1 fruit fly cellular context compared by ENCODE assay signal in genomic region chr2L:1646499-1646898, dm6.
TF ChIP-seq lines count a peak whose summit lies in the region.

No protein-coding gene starts in this region.

TF ChIP-seq in whole organism, embryonic, 481 proteins besides CTCF, POLR2A, EP300 and RAD21 (continued from another document and continues in another):
- TF ChIP-seq Six4 (GFP tag; optimal IDR thresholded peaks at IDR 0.05; lab: Kevin White, UChicago) = no peak
- TF ChIP-seq dan (GFP tag; IDR thresholded peaks at IDR 0.05; lab: Robert Waterston, UW) = no peak
- peak in 1 of 2 experiments; percentile 6 for TF ChIP-seq dpn (GFP tag; optimal IDR thresholded peaks at IDR 0.05; lab: Kevin White, UChicago)
- TF ChIP-seq ind (GFP tag; optimal IDR thresholded peaks at IDR 0.05; lab: Kevin White, UChicago) = no peak
- no peak for TF ChIP-seq Mrtf (GFP tag; IDR thresholded peaks at IDR 0.05; lab: Robert Waterston, UW)
- TF ChIP-seq CG11696 (GFP tag; IDR thresholded peaks at IDR 0.05; lab: Robert Waterston, UW) = no peak
- peak; percentile 22 for TF ChIP-seq CG14710 (tag; optimal IDR thresholded peaks at IDR 0.05; lab: Kevin White, UChicago)
- TF ChIP-seq D19A (tag; optimal IDR thresholded peaks at IDR 0.05; lab: Kevin White, UChicago) = peak; percentile 23
- no peak for TF ChIP-seq BtbVII (GFP tag; optimal IDR thresholded peaks at IDR 0.05; lab: Kevin White, UChicago)
- no peak for TF ChIP-seq Nf-YC (tag; optimal IDR thresholded peaks at IDR 0.05; lab: Kevin White, UChicago)
- no peak for TF ChIP-seq Sry-β (GFP tag; optimal IDR thresholded peaks at IDR 0.05; lab: Kevin White, UChicago)
- TF ChIP-seq Xbp1 (GFP tag; optimal IDR thresholded peaks at IDR 0.05; lab: Kevin White, UChicago) = peak; percentile 32
- TF ChIP-seq CG7372 (GFP tag; IDR thresholded peaks at IDR 0.05; lab: Robert Waterston, UW) = no peak
- peak in 1 of 3 experiments; percentile 4 for TF ChIP-seq lola (GFP tag; optimal IDR thresholded peaks at IDR 0.05; lab: Kevin White, UChicago)
- TF ChIP-seq fd64A (GFP tag; optimal IDR thresholded peaks at IDR 0.05; lab: Kevin White, UChicago) = peak; percentile 26
- no peak for TF ChIP-seq chn (GFP tag; optimal IDR thresholded peaks at IDR 0.05; lab: Kevin White, UChicago)
- 0 out of 2 replicates have a peak, but pooled peaks have one; percentile 55 for TF ChIP-seq chm (GFP tag; IDR thresholded peaks at IDR 0.05; lab: Robert Waterston, UW)
- TF ChIP-seq grau (tag; optimal IDR thresholded peaks at IDR 0.05; lab: Kevin White, UChicago) = peak; percentile 90
- TF ChIP-seq pnt (GFP tag; optimal IDR thresholded peaks at IDR 0.05; lab: Kevin White, UChicago) = no peak
- no peak for TF ChIP-seq nom (GFP tag; optimal IDR thresholded peaks at IDR 0.05; lab: Kevin White, UChicago)
- TF ChIP-seq peb (GFP tag; IDR thresholded peaks at IDR 0.05; lab: Robert Waterston, UW) = 0 out of 2 replicates have a peak, but pooled peaks have one; percentile 14
- no peak for TF ChIP-seq Dek (tag; optimal IDR thresholded peaks at IDR 0.05; lab: Kevin White, UChicago)
- TF ChIP-seq gcm2 (GFP tag; optimal IDR thresholded peaks at IDR 0.05; lab: Kevin White, UChicago) = no peak
- TF ChIP-seq zf30C (GFP tag; optimal IDR thresholded peaks at IDR 0.05; lab: Kevin White, UChicago) = no peak
- no peak for TF ChIP-seq CG9797 (GFP tag; optimal IDR thresholded peaks at IDR 0.05; lab: Kevin White, UChicago)
- no peak for TF ChIP-seq CG2116 (GFP tag; optimal IDR thresholded peaks at IDR 0.05; lab: Kevin White, UChicago)
- TF ChIP-seq Dll (GFP tag; IDR thresholded peaks at IDR 0.05; lab: Robert Waterston, UW; ENCODE audit: partially characterized antibody) = no peak
- no peak for TF ChIP-seq Lhr (GFP tag; optimal IDR thresholded peaks at IDR 0.05; lab: Kevin White, UChicago)
- peak; percentile 12 for TF ChIP-seq CG9817 (tag; optimal IDR thresholded peaks at IDR 0.05; lab: Kevin White, UChicago)
- no peak for TF ChIP-seq CG6854 (GFP tag; optimal IDR thresholded peaks at IDR 0.05; lab: Kevin White, UChicago)
- peak; percentile 13 for TF ChIP-seq oc (tag; optimal IDR thresholded peaks at IDR 0.05; lab: Kevin White, UChicago)
- no peak for TF ChIP-seq ato (GFP tag; IDR thresholded peaks at IDR 0.05; lab: Robert Waterston, UW; ENCODE audit: partially characterized antibody)
- TF ChIP-seq CrebB (tag; optimal IDR thresholded peaks at IDR 0.05; lab: Kevin White, UChicago) = no peak
- peak; percentile 34 for TF ChIP-seq nau (GFP tag; optimal IDR thresholded peaks at IDR 0.05; lab: Kevin White, UChicago)
- peak; percentile 51 for TF ChIP-seq kni (GFP tag; optimal IDR thresholded peaks at IDR 0.05; lab: Kevin White, UChicago)
- no peak for TF ChIP-seq gsb (GFP tag; IDR thresholded peaks at IDR 0.05; lab: Robert Waterston, UW)
- peak; percentile 41 for TF ChIP-seq CG12391 (tag; optimal IDR thresholded peaks at IDR 0.05; lab: Kevin White, UChicago)
- TF ChIP-seq bsh (GFP tag; optimal IDR thresholded peaks at IDR 0.05; lab: Kevin White, UChicago) = peak in 1 of 2 experiments; percentile 40
- no peak for TF ChIP-seq psq (GFP tag; optimal IDR thresholded peaks at IDR 0.05; lab: Kevin White, UChicago)
- no peak for TF ChIP-seq CG42726 (GFP tag; IDR thresholded peaks at IDR 0.05; lab: Robert Waterston, UW; ENCODE audit: partially characterized antibody)
- no peak for TF ChIP-seq MTF-1 (GFP tag; optimal IDR thresholded peaks at IDR 0.05; lab: Kevin White, UChicago; ENCODE audit: borderline replicate concordance)
- TF ChIP-seq CG17802 (tag; optimal IDR thresholded peaks at IDR 0.05; lab: Kevin White, UChicago) = no peak
- TF ChIP-seq CG30431 (GFP tag; optimal IDR thresholded peaks at IDR 0.05; lab: Kevin White, UChicago) = no peak
- TF ChIP-seq CG16863 (GFP tag; optimal IDR thresholded peaks at IDR 0.05; lab: Kevin White, UChicago) = peak; percentile 1
- TF ChIP-seq vnd (GFP tag; IDR thresholded peaks at IDR 0.05; lab: Robert Waterston, UW; ENCODE audit: partially characterized antibody) = no peak
- no peak for TF ChIP-seq kah (GFP tag; optimal IDR thresholded peaks at IDR 0.05; lab: Kevin White, UChicago)
- no peak for TF ChIP-seq zen (tag; optimal IDR thresholded peaks at IDR 0.05; lab: Kevin White, UChicago)
- no peak for TF ChIP-seq slou (GFP tag; optimal IDR thresholded peaks at IDR 0.05; lab: Kevin White, UChicago)
- TF ChIP-seq ara (GFP tag; IDR thresholded peaks at IDR 0.05; lab: Robert Waterston, UW) = no peak
- TF ChIP-seq CG17385 (GFP tag; optimal IDR thresholded peaks at IDR 0.05; lab: Kevin White, UChicago) = peak; percentile 4
- TF ChIP-seq Hmr (GFP tag; optimal IDR thresholded peaks at IDR 0.05; lab: Kevin White, UChicago) = peak; percentile 4
- TF ChIP-seq vfl (GFP tag; optimal IDR thresholded peaks at IDR 0.05; lab: Kevin White, UChicago) = no peak
- TF ChIP-seq CG8924 (tag; optimal IDR thresholded peaks at IDR 0.05; lab: Kevin White, UChicago) = peak; percentile 58
- TF ChIP-seq CG4360 (GFP tag; IDR thresholded peaks at IDR 0.05; lab: Robert Waterston, UW) = peak; percentile 14; the same call in 1 of the 2 replicates
- peak; percentile 49 for TF ChIP-seq Asciz (GFP tag; optimal IDR thresholded peaks at IDR 0.05; lab: Kevin White, UChicago)
- peak; percentile 55 for TF ChIP-seq nmo (GFP tag; optimal IDR thresholded peaks at IDR 0.05; lab: Kevin White, UChicago)
- peak; percentile 50 for TF ChIP-seq ATbp (GFP tag; optimal IDR thresholded peaks at IDR 0.05; lab: Kevin White, UChicago)
- TF ChIP-seq Opbp (GFP tag; IDR thresholded peaks at IDR 0.05; lab: Robert Waterston, UW; ENCODE audit: partially characterized antibody) = no peak
- no peak for TF ChIP-seq schlank (tag; optimal IDR thresholded peaks at IDR 0.05; lab: Kevin White, UChicago)
- TF ChIP-seq odd (GFP tag; optimal IDR thresholded peaks at IDR 0.05; lab: Kevin White, UChicago) = peak; percentile 2
- no peak for TF ChIP-seq CG15514 (GFP tag; optimal IDR thresholded peaks at IDR 0.05; lab: Kevin White, UChicago)
- peak; percentile 49 for TF ChIP-seq fd96Cb (tag; optimal IDR thresholded peaks at IDR 0.05; lab: Kevin White, UChicago)
- no peak for TF ChIP-seq Hmx (GFP tag; optimal IDR thresholded peaks at IDR 0.05; lab: Kevin White, UChicago)
- no peak for TF ChIP-seq CG17912 (GFP tag; optimal IDR thresholded peaks at IDR 0.05; lab: Kevin White, UChicago)
- no peak for TF ChIP-seq ro (GFP tag; IDR thresholded peaks at IDR 0.05; lab: Robert Waterston, UW)
- TF ChIP-seq CG3847 (GFP tag; IDR thresholded peaks at IDR 0.05; lab: Robert Waterston, UW) = no peak
- no peak for TF ChIP-seq CG1647 (GFP tag; optimal IDR thresholded peaks at IDR 0.05; lab: Kevin White, UChicago)
- peak; percentile 19 for TF ChIP-seq CG15601 (tag; optimal IDR thresholded peaks at IDR 0.05; lab: Kevin White, UChicago)
- no peak for TF ChIP-seq danr (GFP tag; IDR thresholded peaks at IDR 0.05; lab: Robert Waterston, UW)
- no peak for TF ChIP-seq H15 (GFP tag; IDR thresholded peaks at IDR 0.05; lab: Robert Waterston, UW)
- TF ChIP-seq CG1602 (GFP tag; optimal IDR thresholded peaks at IDR 0.05; lab: Kevin White, UChicago) = no peak
- peak; percentile 33 for TF ChIP-seq CG13424 (tag; optimal IDR thresholded peaks at IDR 0.05; lab: Kevin White, UChicago)
- peak; percentile 42 for TF ChIP-seq ewg (GFP tag; optimal IDR thresholded peaks at IDR 0.05; lab: Kevin White, UChicago)
- no peak for TF ChIP-seq CG4730 (GFP tag; IDR thresholded peaks at IDR 0.05; lab: Robert Waterston, UW)
- TF ChIP-seq lbe (GFP tag; optimal IDR thresholded peaks at IDR 0.05; lab: Kevin White, UChicago) = no peak
- peak; percentile 53 for TF ChIP-seq row (GFP tag; IDR thresholded peaks at IDR 0.05; lab: Robert Waterston, UW)
- TF ChIP-seq CG43689 (GFP tag; IDR thresholded peaks at IDR 0.05; lab: Robert Waterston, UW) = no peak
- no peak for TF ChIP-seq ci (GFP tag; IDR thresholded peaks at IDR 0.05; lab: Robert Waterston, UW)
- no peak for TF ChIP-seq CG1233 (GFP tag; optimal IDR thresholded peaks at IDR 0.05; lab: Kevin White, UChicago)
- TF ChIP-seq Sox100B (GFP tag; optimal IDR thresholded peaks at IDR 0.05; lab: Kevin White, UChicago) = peak; percentile 39
- no peak for TF ChIP-seq cwo (GFP tag; optimal IDR thresholded peaks at IDR 0.05; lab: Kevin White, UChicago)
- TF ChIP-seq Hr39 (optimal IDR thresholded peaks at IDR 0.05; lab: Kevin White, UChicago) = no peak
- TF ChIP-seq CG12299 (tag; optimal IDR thresholded peaks at IDR 0.05; lab: Kevin White, UChicago) = no peak
- TF ChIP-seq CG34376 (GFP tag; optimal IDR thresholded peaks at IDR 0.05; lab: Kevin White, UChicago) = no peak
- no peak for TF ChIP-seq CG1024 (GFP tag; IDR thresholded peaks at IDR 0.05; lab: Robert Waterston, UW)
- peak; percentile 41 for TF ChIP-seq CG4424 (GFP tag; optimal IDR thresholded peaks at IDR 0.05; lab: Kevin White, UChicago)
- peak; percentile 49 for TF ChIP-seq CG17359 (tag; optimal IDR thresholded peaks at IDR 0.05; lab: Kevin White, UChicago)
- TF ChIP-seq sqz (GFP tag; optimal IDR thresholded peaks at IDR 0.05; lab: Kevin White, UChicago) = no peak
- TF ChIP-seq crc (GFP tag; optimal IDR thresholded peaks at IDR 0.05; lab: Kevin White, UChicago) = no peak
- peak; percentile 36 for TF ChIP-seq gsb-n (tag; optimal IDR thresholded peaks at IDR 0.05; lab: Kevin White, UChicago)
- no peak for TF ChIP-seq grn (GFP tag; optimal IDR thresholded peaks at IDR 0.05; lab: Kevin White, UChicago)
- peak; percentile 30 for TF ChIP-seq Jarid2 (GFP tag; optimal IDR thresholded peaks at IDR 0.05; lab: Kevin White, UChicago)
- TF ChIP-seq CG10654 (GFP tag; optimal IDR thresholded peaks at IDR 0.05; lab: Kevin White, UChicago) = no peak
- TF ChIP-seq wdn (GFP tag; IDR thresholded peaks at IDR 0.05; lab: Robert Waterston, UW) = no peak
- no peak for TF ChIP-seq bbx (GFP tag; IDR thresholded peaks at IDR 0.05; lab: Robert Waterston, UW; ENCODE audit: partially characterized antibody)
- no peak for TF ChIP-seq Tbp (GFP tag; optimal IDR thresholded peaks at IDR 0.05; lab: Kevin White, UChicago)
- TF ChIP-seq CG2712 (tag; optimal IDR thresholded peaks at IDR 0.05; lab: Kevin White, UChicago) = peak; percentile 47
- no peak for TF ChIP-seq pfk (GFP tag; optimal IDR thresholded peaks at IDR 0.05; lab: Kevin White, UChicago)
- TF ChIP-seq CG3163 (GFP tag; optimal IDR thresholded peaks at IDR 0.05; lab: Kevin White, UChicago) = no peak
- TF ChIP-seq CG5180 (GFP tag; optimal IDR thresholded peaks at IDR 0.05; lab: Kevin White, UChicago) = peak; percentile 66
- TF ChIP-seq tap (tag; optimal IDR thresholded peaks at IDR 0.05; lab: Kevin White, UChicago) = no peak
- TF ChIP-seq ab (GFP tag; optimal IDR thresholded peaks at IDR 0.05; lab: Kevin White, UChicago) = no peak
- TF ChIP-seq Camta (GFP tag; optimal IDR thresholded peaks at IDR 0.05; lab: Kevin White, UChicago) = no peak
- peak; percentile 47 for TF ChIP-seq CG18262 (tag; optimal IDR thresholded peaks at IDR 0.05; lab: Kevin White, UChicago)
- TF ChIP-seq prd (optimal IDR thresholded peaks at IDR 0.05; lab: Kevin White, UChicago) = no peak
- peak; percentile 12; the same call in 1 of the 3 replicates for TF ChIP-seq prd (GFP tag; IDR thresholded peaks at IDR 0.05; lab: Robert Waterston, UW)
- TF ChIP-seq al (GFP tag; IDR thresholded peaks at IDR 0.05; lab: Robert Waterston, UW) = no peak
- no peak for TF ChIP-seq aop (GFP tag; IDR thresholded peaks at IDR 0.05; lab: Robert Waterston, UW)
- TF ChIP-seq CG6272 (GFP tag; IDR thresholded peaks at IDR 0.05; lab: Robert Waterston, UW) = no peak
- no peak for TF ChIP-seq CG4404 (GFP tag; IDR thresholded peaks at IDR 0.05; lab: Robert Waterston, UW)
- TF ChIP-seq Ets97D (GFP tag; optimal IDR thresholded peaks at IDR 0.05; lab: Kevin White, UChicago) = no peak
- peak; percentile 27; the same call in 1 of the 2 replicates for TF ChIP-seq sisA (GFP tag; IDR thresholded peaks at IDR 0.05; lab: Robert Waterston, UW)
- no peak for TF ChIP-seq D (optimal IDR thresholded peaks at IDR 0.05; lab: Kevin White, UChicago)
- TF ChIP-seq D (GFP tag; optimal IDR thresholded peaks at IDR 0.05; lab: Kevin White, UChicago) = peak; percentile 27
- TF ChIP-seq Oli (tag; optimal IDR thresholded peaks at IDR 0.05; lab: Kevin White, UChicago) = peak; percentile 45
- peak; percentile 4 for TF ChIP-seq CG10267 (tag; optimal IDR thresholded peaks at IDR 0.05; lab: Kevin White, UChicago)
- TF ChIP-seq Hey (tag; optimal IDR thresholded peaks at IDR 0.05; lab: Kevin White, UChicago) = no peak
- TF ChIP-seq onecut (GFP tag; IDR thresholded peaks at IDR 0.05; lab: Robert Waterston, UW) = no peak
- peak; percentile 54; the same call in 2 of the 3 replicates for TF ChIP-seq CG17361 (GFP tag; IDR thresholded peaks at IDR 0.05; lab: Robert Waterston, UW)
- TF ChIP-seq h (optimal IDR thresholded peaks at IDR 0.05; lab: Kevin White, UChicago) = no peak
- no peak for TF ChIP-seq CG9876 (GFP tag; optimal IDR thresholded peaks at IDR 0.05; lab: Kevin White, UChicago)
- TF ChIP-seq CG2678 (tag; optimal IDR thresholded peaks at IDR 0.05; lab: Kevin White, UChicago) = peak; percentile 56
- peak; percentile 57 for TF ChIP-seq CG6689 (GFP tag; IDR thresholded peaks at IDR 0.05; lab: Robert Waterston, UW)
- peak in 1 of 2 experiments; percentile 33 for TF ChIP-seq Eip74EF (GFP tag; optimal IDR thresholded peaks at IDR 0.05; lab: Kevin White, UChicago)
- TF ChIP-seq Awh (GFP tag; IDR thresholded peaks at IDR 0.05; lab: Robert Waterston, UW) = no peak
- no peak for TF ChIP-seq dm (GFP tag; optimal IDR thresholded peaks at IDR 0.05; lab: Kevin White, UChicago)
- TF ChIP-seq Rx (GFP tag; IDR thresholded peaks at IDR 0.05; lab: Robert Waterston, UW) = no peak
- TF ChIP-seq trem (tag; optimal IDR thresholded peaks at IDR 0.05; lab: Kevin White, UChicago) = peak; percentile 23
- TF ChIP-seq CG1603 (tag; optimal IDR thresholded peaks at IDR 0.05; lab: Kevin White, UChicago) = peak; percentile 69
- TF ChIP-seq CG14014 (GFP tag; IDR thresholded peaks at IDR 0.05; lab: Robert Waterston, UW) = no peak
- TF ChIP-seq gem (tag; optimal IDR thresholded peaks at IDR 0.05; lab: Kevin White, UChicago) = peak; percentile 58
- TF ChIP-seq croc (GFP tag; conservative IDR thresholded peaks at IDR 0.05; lab: Robert Waterston, UW) = peak; percentile 15; the same call in 1 of the 3 replicates
- peak; percentile 41 for TF ChIP-seq CG17829 (tag; optimal IDR thresholded peaks at IDR 0.05; lab: Kevin White, UChicago)
- no peak for TF ChIP-seq MBD-R2 (GFP tag; IDR thresholded peaks at IDR 0.05; lab: Robert Waterston, UW)
- no peak for TF ChIP-seq stwl (tag; optimal IDR thresholded peaks at IDR 0.05; lab: Kevin White, UChicago)
- 0 out of 2 replicates have a peak, but pooled peaks have one; percentile 19 for TF ChIP-seq E2f2 (GFP tag; IDR thresholded peaks at IDR 0.05; lab: Robert Waterston, UW)
